Fruit fly (Drosophila melanogaster): ENCODE data around the gene Cpr78Cc.
A peak's percentile ranks its signal among the peaks of the same experiment; 100 is the strongest.

The Cpr78Cc gene

DNA sequence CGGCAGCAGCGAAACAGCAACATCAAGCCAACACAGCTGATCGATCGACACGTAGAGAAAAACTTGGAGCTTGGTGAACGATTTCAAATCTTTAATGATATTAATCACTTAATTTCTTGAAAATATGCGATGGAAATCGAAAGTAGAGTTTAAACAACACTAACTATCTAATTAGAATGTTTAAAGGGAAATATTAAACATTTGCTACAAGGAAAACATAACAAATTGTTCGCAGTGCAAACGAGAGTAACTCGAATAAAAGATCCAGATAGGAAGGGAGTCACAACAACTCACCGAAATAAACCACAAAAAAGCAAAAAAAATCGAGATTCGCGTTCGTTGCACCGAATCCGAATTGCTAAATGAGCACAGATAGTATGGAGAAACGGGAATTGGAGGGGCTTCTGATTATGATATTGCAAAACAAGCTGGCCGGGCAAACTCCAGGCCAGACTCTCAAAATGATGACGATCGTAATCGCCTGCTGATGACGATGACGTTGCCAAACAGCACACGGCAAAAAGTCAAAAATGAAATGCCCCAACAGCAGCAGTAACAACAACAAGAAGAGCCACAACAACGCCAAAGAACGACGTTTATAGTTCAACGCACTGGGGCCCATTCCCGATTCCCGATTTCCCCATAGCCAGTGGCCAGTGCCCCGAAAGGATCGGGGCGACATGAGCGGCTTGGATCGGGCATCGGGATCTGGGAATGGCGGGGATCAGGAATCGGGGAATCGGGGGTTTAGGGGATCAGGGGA lies 46.4 kb upstream of the Cpr78Cc start (continued):
- peak; percentile 57; the same call in 1 of the 3 replicates for TF ChIP-seq zfh1 (GFP tag; IDR thresholded peaks at IDR 0.05)
- no peak for TF ChIP-seq CG4617 (GFP tag; optimal IDR thresholded peaks at IDR 0.05; ENCODE audit: borderline replicate concordance)
- TF ChIP-seq tio (GFP tag; optimal IDR thresholded peaks at IDR 0.05) = peak; percentile 9
- TF ChIP-seq aop (GFP tag; IDR thresholded peaks at IDR 0.05) = no peak
- TF ChIP-seq zf30C (GFP tag; optimal IDR thresholded peaks at IDR 0.05) = no peak
- no peak for TF ChIP-seq CG6813 (GFP tag; optimal IDR thresholded peaks at IDR 0.05)
- TF ChIP-seq bigmax (GFP tag; optimal IDR thresholded peaks at IDR 0.05) = no peak
- TF ChIP-seq chif (GFP tag; optimal IDR thresholded peaks at IDR 0.05) = peak; percentile 36 to 52
- TF ChIP-seq Max (GFP tag; optimal IDR thresholded peaks at IDR 0.05) = no peak
- TF ChIP-seq sens (GFP tag) = peak; percentile 95
- TF ChIP-seq cg (GFP tag; optimal IDR thresholded peaks at IDR 0.05) = no peak
- 0 out of 2 replicates have a peak, but pooled peaks have one; percentile 47 for TF ChIP-seq Awh (GFP tag; IDR thresholded peaks at IDR 0.05)
- no peak for TF ChIP-seq CG3281 (GFP tag; optimal IDR thresholded peaks at IDR 0.05)
- no peak for TF ChIP-seq run (tag; optimal IDR thresholded peaks at IDR 0.05)
- no peak for TF ChIP-seq CG12942 (GFP tag; optimal IDR thresholded peaks at IDR 0.05)
- TF ChIP-seq CG4424 (GFP tag; optimal IDR thresholded peaks at IDR 0.05) = peak; percentile 60
- no peak for TF ChIP-seq CG17912 (GFP tag; optimal IDR thresholded peaks at IDR 0.05)
- TF ChIP-seq sob (GFP tag; IDR thresholded peaks at IDR 0.05) = 0 out of 2 replicates have a peak, but pooled peaks have one; percentile 32
- TF ChIP-seq gfzf (GFP tag; optimal IDR thresholded peaks at IDR 0.05) = no peak
- TF ChIP-seq CG2712 (tag; optimal IDR thresholded peaks at IDR 0.05) = peak; percentile 75
- TF ChIP-seq CG30431 (GFP tag; optimal IDR thresholded peaks at IDR 0.05) = no peak
- TF ChIP-seq CG7745 (tag; optimal IDR thresholded peaks at IDR 0.05) = no peak
- no peak for TF ChIP-seq Taf1 (GFP tag; IDR thresholded peaks at IDR 0.05)
- TF ChIP-seq Scr (GFP tag; IDR thresholded peaks at IDR 0.05; ENCODE audit: partially characterized antibody) = no peak
- peak; percentile 39 for TF ChIP-seq CG13424 (tag; optimal IDR thresholded peaks at IDR 0.05)
- TF ChIP-seq CG5245 (GFP tag; optimal IDR thresholded peaks at IDR 0.05) = peak; percentile 20
- TF ChIP-seq stc (GFP tag; IDR thresholded peaks at IDR 0.05) = 0 out of 2 replicates have a peak, but pooled peaks have one; percentile 38
- peak; percentile 70 to 90 for TF ChIP-seq bsh (GFP tag; optimal IDR thresholded peaks at IDR 0.05)
- no peak for TF ChIP-seq slp2 (GFP tag; optimal IDR thresholded peaks at IDR 0.05)
- TF ChIP-seq Ets97D (GFP tag; optimal IDR thresholded peaks at IDR 0.05) = no peak
- TF ChIP-seq CG10979 (tag; optimal IDR thresholded peaks at IDR 0.05) = peak; percentile 73
- TF ChIP-seq CG9876 (GFP tag; optimal IDR thresholded peaks at IDR 0.05) = no peak
- TF ChIP-seq trem (tag; optimal IDR thresholded peaks at IDR 0.05) = peak; percentile 47
- no peak for TF ChIP-seq CG6175 (GFP tag; IDR thresholded peaks at IDR 0.05)
- no peak for TF ChIP-seq NC2β (GFP tag; optimal IDR thresholded peaks at IDR 0.05)
- no peak for TF ChIP-seq br (optimal IDR thresholded peaks at IDR 0.05)
- no peak for TF ChIP-seq HLH3B (GFP tag; IDR thresholded peaks at IDR 0.05)
- TF ChIP-seq CG9609 (GFP tag; optimal IDR thresholded peaks at IDR 0.05) = no peak
- TF ChIP-seq Doc2 (GFP tag; IDR thresholded peaks at IDR 0.05) = no peak
- TF ChIP-seq Bgb (GFP tag; IDR thresholded peaks at IDR 0.05; ENCODE audit: partially characterized antibody) = no peak
- TF ChIP-seq Optix (GFP tag; IDR thresholded peaks at IDR 0.05) = no peak
- peak; percentile 34; the same call in 1 of the 2 replicates for TF ChIP-seq E2f2 (GFP tag; IDR thresholded peaks at IDR 0.05)
- no peak for TF ChIP-seq hth (optimal IDR thresholded peaks at IDR 0.05)
- no peak for TF ChIP-seq HLHmδ (GFP tag; optimal IDR thresholded peaks at IDR 0.05)
- no peak for TF ChIP-seq repo (GFP tag; optimal IDR thresholded peaks at IDR 0.05)
- TF ChIP-seq ftz-f1 (GFP tag; optimal IDR thresholded peaks at IDR 0.05) = no peak
- no peak for TF ChIP-seq CG7963 (GFP tag; IDR thresholded peaks at IDR 0.05; ENCODE audit: partially characterized antibody)
- TF ChIP-seq gsb-n (tag; optimal IDR thresholded peaks at IDR 0.05) = peak; percentile 25
- peak; percentile 49 for TF ChIP-seq Oli (tag; optimal IDR thresholded peaks at IDR 0.05)
- TF ChIP-seq CG31224 (GFP tag; IDR thresholded peaks at IDR 0.05) = no peak
